Worm (Caenorhabditis elegans): ENCODE measurements around the gene pot-2.

The pot-2 gene

DNA sequence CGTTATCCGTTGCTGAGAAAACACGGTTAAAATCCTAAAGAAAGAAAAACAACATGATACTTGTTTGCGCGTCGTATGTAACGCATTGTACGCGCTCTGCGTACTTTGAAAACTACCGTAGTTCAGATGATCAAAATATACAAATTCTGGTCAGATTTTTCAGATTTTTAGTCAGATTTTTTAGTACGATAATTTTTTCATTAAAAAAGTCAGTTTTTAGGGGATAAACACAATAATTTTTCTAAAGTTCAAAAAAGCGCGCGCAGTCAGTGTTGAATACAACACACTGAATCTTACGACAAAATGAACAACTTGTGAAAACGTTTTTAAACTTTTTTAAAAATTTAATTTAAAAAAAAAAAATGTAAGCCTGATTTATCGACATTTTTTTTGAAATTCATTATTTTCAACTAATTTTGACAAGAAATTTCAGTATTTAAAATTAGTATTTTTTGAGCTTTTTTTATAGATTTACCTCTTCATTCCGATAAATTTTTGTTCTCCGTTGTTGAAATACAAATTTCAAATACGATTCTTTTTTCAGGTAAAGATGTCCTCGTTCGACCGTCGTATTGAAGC lies at the start of gene pot-2:
Gene pot-2, plus strand, starts transcription at position 529 of the 579 bp plus-strand sequence.
- TF ChIP-seq ceh-62 (tag; optimal IDR thresholded peaks at IDR 0.05), result no peak
- TF ChIP-seq dmd-8 (GFP tag; IDR thresholded peaks at IDR 0.05), result no peak
- TF ChIP-seq lsy-2 (tag; optimal IDR thresholded peaks at IDR 0.05), result no peak
- no peak for TF ChIP-seq dpl-1 (GFP tag; optimal IDR thresholded peaks at IDR 0.05)
- TF ChIP-seq snpc-1.2 (GFP tag; IDR thresholded peaks at IDR 0.05), result no peak
- TF ChIP-seq madf-5 (GFP tag; IDR thresholded peaks at IDR 0.05), result no peak
- TF ChIP-seq daf-16 (GFP tag; optimal IDR thresholded peaks at IDR 0.05), result no peak
- no peak for TF ChIP-seq daf-16 (tag; optimal IDR thresholded peaks at IDR 0.05)
- TF ChIP-seq ceh-28 (tag; optimal IDR thresholded peaks at IDR 0.05), result no peak

DNA sequence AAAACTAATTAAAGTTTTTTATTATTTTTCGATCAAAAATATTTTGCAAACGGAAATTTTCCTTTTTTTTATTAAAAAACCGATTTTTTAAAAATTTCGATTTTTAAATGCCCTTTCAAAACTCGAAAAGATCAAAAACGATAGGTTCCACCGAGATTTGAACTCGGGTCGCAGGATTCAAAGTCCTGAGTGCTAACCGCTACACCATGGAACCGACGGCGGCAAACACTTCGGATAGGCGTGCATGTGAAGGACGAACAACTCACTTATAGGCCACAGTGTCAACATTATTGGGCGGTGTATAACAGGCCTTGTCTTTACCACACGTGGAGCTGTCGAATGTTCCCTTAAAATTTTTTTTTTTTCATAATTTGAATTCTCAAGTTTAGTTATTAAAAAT lies 49.3 kb upstream of the pot-2 start:
- peak; percentile 58 for TF ChIP-seq nhr-77 (tag; optimal IDR thresholded peaks at IDR 0.05)
- TF ChIP-seq php-3 (GFP tag; IDR thresholded peaks at IDR 0.05), result peak; percentile 19; the same call in 1 of the 2 replicates
- no peak for TF ChIP-seq ama-1 (optimal IDR thresholded peaks at IDR 0.05)
- TF ChIP-seq lin-29 (GFP tag; IDR thresholded peaks at IDR 0.05), result no peak
- 0 out of 2 replicates have a peak, but pooled peaks have one; percentile 27 for TF ChIP-seq madf-9 (GFP tag; conservative IDR thresholded peaks at IDR 0.05)
- peak in 1 of 2 experiments; percentile 16 for TF ChIP-seq lsy-2 (tag; optimal IDR thresholded peaks at IDR 0.05)
- no peak for TF ChIP-seq saeg-2 (GFP tag; IDR thresholded peaks at IDR 0.05)
- TF ChIP-seq spr-3 (GFP tag; optimal IDR thresholded peaks at IDR 0.05), result no peak
- no peak for TF ChIP-seq arid-1 (GFP tag; conservative IDR thresholded peaks at IDR 0.05)
- no peak for TF ChIP-seq T26A8.4 (GFP tag; IDR thresholded peaks at IDR 0.05)
- no peak for TF ChIP-seq tra-1 (GFP tag; IDR thresholded peaks at IDR 0.05)
- peak; percentile 28 for TF ChIP-seq mep-1 (tag; optimal IDR thresholded peaks at IDR 0.05)
- TF ChIP-seq mes-2 (tag; optimal IDR thresholded peaks at IDR 0.05; ENCODE audit: poor library complexity, severe bottlenecking), result peak; percentile 71
- TF ChIP-seq nhr-28 (tag; optimal IDR thresholded peaks at IDR 0.05), result no peak
- no peak for TF ChIP-seq nhr-11 (tag; optimal IDR thresholded peaks at IDR 0.05)
- no peak for TF ChIP-seq nhr-76 (tag; optimal IDR thresholded peaks at IDR 0.05)
- no peak for TF ChIP-seq duxl-1 (tag; optimal IDR thresholded peaks at IDR 0.05; ENCODE audit: poor library complexity)
- TF ChIP-seq pha-4 (GFP tag; IDR thresholded peaks at IDR 0.05), result peak; percentile 46; the same call in 1 of the 2 replicates
- TF ChIP-seq pha-4 (tag; optimal IDR thresholded peaks at IDR 0.05), result no peak
- TF ChIP-seq madf-5 (GFP tag; IDR thresholded peaks at IDR 0.05), result 0 out of 4 replicates have a peak, but pooled peaks of 1 of the 2 experiments have one; percentile 20
- TF ChIP-seq Y75B8A.6 (GFP tag; IDR thresholded peaks at IDR 0.05), result no peak
- no peak for TF ChIP-seq ceh-44 (GFP tag; IDR thresholded peaks at IDR 0.05)
- TF ChIP-seq nhr-42 (GFP tag; IDR thresholded peaks at IDR 0.05), result no peak
- TF ChIP-seq mdl-1 (tag; optimal IDR thresholded peaks at IDR 0.05), result no peak
- no peak for TF ChIP-seq lin-1 (GFP tag; IDR thresholded peaks at IDR 0.05)
- TF ChIP-seq lin-38 (GFP tag; IDR thresholded peaks at IDR 0.05), result peak; percentile 49; the same call in 1 of the 2 replicates
- no peak for TF ChIP-seq ceh-82 (tag; optimal IDR thresholded peaks at IDR 0.05)
- peak; percentile 54 for TF ChIP-seq aha-1 (tag)
- no peak for TF ChIP-seq zip-2 (tag; optimal IDR thresholded peaks at IDR 0.05)
- no peak for TF ChIP-seq snpc-4 (tag; optimal IDR thresholded peaks at IDR 0.05)
- no peak for TF ChIP-seq daf-19 (GFP tag; conservative IDR thresholded peaks at IDR 0.05)
- TF ChIP-seq hmg-1.1 (GFP tag; IDR thresholded peaks at IDR 0.05), result peak; percentile 51; the same call in 1 of the 2 replicates
- 0 out of 2 replicates have a peak, but pooled peaks have one; percentile 24 for TF ChIP-seq ctbp-1 (GFP tag; IDR thresholded peaks at IDR 0.05)
- no peak for TF ChIP-seq daf-8 (GFP tag; IDR thresholded peaks at IDR 0.05)
- TF ChIP-seq ceh-62 (tag; optimal IDR thresholded peaks at IDR 0.05), result no peak
- no peak for TF ChIP-seq unc-62 (GFP tag; optimal IDR thresholded peaks at IDR 0.05 in 1 of 2)
- no peak for TF ChIP-seq unc-62 (tag; optimal IDR thresholded peaks at IDR 0.05)
- TF ChIP-seq ZK337.2 (GFP tag; IDR thresholded peaks at IDR 0.05), result peak; percentile 6; the same call in 1 of the 2 replicates
- TF ChIP-seq lir-3 (tag; optimal IDR thresholded peaks at IDR 0.05), result no peak
- TF ChIP-seq nhr-6 (tag; optimal IDR thresholded peaks at IDR 0.05), result peak; percentile 9
- 0 out of 2 replicates have a peak, but pooled peaks have one; percentile 47 for TF ChIP-seq vab-7 (GFP tag; IDR thresholded peaks at IDR 0.05)
- TF ChIP-seq ztf-7 (tag; optimal IDR thresholded peaks at IDR 0.05), result no peak
- no peak for TF ChIP-seq daf-16 (GFP tag; optimal IDR thresholded peaks at IDR 0.05)
- TF ChIP-seq daf-16 (tag; optimal IDR thresholded peaks at IDR 0.05), result peak; percentile 64
- TF ChIP-seq zfp-2 (tag; optimal IDR thresholded peaks at IDR 0.05), result no peak
